Fruit fly (Drosophila melanogaster): ENCODE data around the gene CG18809.

CG18809 gene

dm6 chrX:19744003-19744488 lies at the start of gene CG18809, which contains the start of the genes COX6B, CG33932 and Rpp20 (continued):
- TF ChIP-seq so (GFP tag; IDR thresholded peaks at IDR 0.05) (no peak), Stat92E (GFP tag; optimal IDR thresholded peaks at IDR 0.05) (peak in 1 of 3 experiments; percentile 54), pnt (GFP tag; optimal IDR thresholded peaks at IDR 0.05) (peak; percentile 33), jing (GFP tag; optimal IDR thresholded peaks at IDR 0.05) (no peak), wek (GFP tag; optimal IDR thresholded peaks at IDR 0.05) (no peak), kay (GFP tag; optimal IDR thresholded peaks at IDR 0.05) (peak; percentile 12), CG11695 (GFP tag; IDR thresholded peaks at IDR 0.05) (no peak), usp (GFP tag; optimal IDR thresholded peaks at IDR 0.05) (no peak), twi (tag; optimal IDR thresholded peaks at IDR 0.05) (peak; percentile 18), cad (GFP tag; optimal IDR thresholded peaks at IDR 0.05) (no peak), CG1832 (GFP tag; optimal IDR thresholded peaks at IDR 0.05) (no peak), CG14667 (GFP tag; IDR thresholded peaks at IDR 0.05) (no peak), otp (GFP tag; IDR thresholded peaks at IDR 0.05) (no peak), ERR (GFP tag; optimal IDR thresholded peaks at IDR 0.05) (peak; percentile 78), CG1792 (GFP tag; optimal IDR thresholded peaks at IDR 0.05) (peak; percentile 64), CG6254 (GFP tag; optimal IDR thresholded peaks at IDR 0.05) (no peak), CG6654 (GFP tag; optimal IDR thresholded peaks at IDR 0.05) (no peak), CG8359 (GFP tag; optimal IDR thresholded peaks at IDR 0.05; ENCODE audit: borderline replicate concordance) (no peak), Adf1 (GFP tag; IDR thresholded peaks at IDR 0.05) (peak; percentile 24; the same call in 1 of the 2 replicates), peb (GFP tag; IDR thresholded peaks at IDR 0.05) (no peak), dimm (GFP tag; IDR thresholded peaks at IDR 0.05) (no peak), az2 (GFP tag; optimal IDR thresholded peaks at IDR 0.05) (peak; percentile 32), CG34224 (GFP tag; IDR thresholded peaks at IDR 0.05; ENCODE audit: partially characterized antibody) (peak; percentile 91), dati (GFP tag; IDR thresholded peaks at IDR 0.05) (no peak), BtbVII (GFP tag; optimal IDR thresholded peaks at IDR 0.05) (peak; percentile 50), CG14710 (tag; optimal IDR thresholded peaks at IDR 0.05) (peak; percentile 62), CG4730 (GFP tag; IDR thresholded peaks at IDR 0.05) (0 out of 2 replicates have a peak, but pooled peaks have one; percentile 11), scrt (GFP tag; optimal IDR thresholded peaks at IDR 0.05) (no peak), CG6791 (GFP tag; IDR thresholded peaks at IDR 0.05; ENCODE audit: partially characterized antibody) (peak; percentile 97), btn (GFP tag; optimal IDR thresholded peaks at IDR 0.05) (no peak), HLH3B (GFP tag; IDR thresholded peaks at IDR 0.05) (peak; percentile 54), Dll (GFP tag; IDR thresholded peaks at IDR 0.05; ENCODE audit: partially characterized antibody) (peak; percentile 86), sqz (GFP tag; optimal IDR thresholded peaks at IDR 0.05) (no peak), CG30403 (GFP tag; optimal IDR thresholded peaks at IDR 0.05) (peak; percentile 61), lbe (GFP tag; optimal IDR thresholded peaks at IDR 0.05) (peak; percentile 68), CG10209 (GFP tag; optimal IDR thresholded peaks at IDR 0.05) (peak; percentile 52), CG7372 (GFP tag; IDR thresholded peaks at IDR 0.05) (peak; percentile 47), Ssrp (tag; optimal IDR thresholded peaks at IDR 0.05) (no peak), Doc2 (GFP tag; IDR thresholded peaks at IDR 0.05) (no peak), CG2202 (tag; optimal IDR thresholded peaks at IDR 0.05) (peak; percentile 10), Antp (GFP tag; optimal IDR thresholded peaks at IDR 0.05) (peak; percentile 84), dan (GFP tag; IDR thresholded peaks at IDR 0.05) (no peak), Bdp1 (GFP tag; optimal IDR thresholded peaks at IDR 0.05) (peak; percentile 63), Ravus (GFP tag; IDR thresholded peaks at IDR 0.05) (no peak), CG10431 (GFP tag; optimal IDR thresholded peaks at IDR 0.05) (no peak), wor (GFP tag; IDR thresholded peaks at IDR 0.05) (no peak), CG13287 (GFP tag; IDR thresholded peaks at IDR 0.05; ENCODE audit: partially characterized antibody) (peak; percentile 95), ash1 (GFP tag; optimal IDR thresholded peaks at IDR 0.05) (no peak), Jarid2 (GFP tag; optimal IDR thresholded peaks at IDR 0.05) (no peak), Hr39 (optimal IDR thresholded peaks at IDR 0.05) (no peak), CG4282 (GFP tag; optimal IDR thresholded peaks at IDR 0.05) (peak; percentile 69), ase (GFP tag; IDR thresholded peaks at IDR 0.05) (no peak)

Measured in whole organism, embryonic.